Worm (Caenorhabditis elegans) whole organism, L2 larva: ENCODE measurements around the gene C09G12.5.
"Not testable (repeated sequence)": the region's sequence is repeated elsewhere in the genome, so short reads cannot be mapped to it uniquely, and the experiment has no call there.

Experiments used
- C34F6.9 ChIP-seq: fragments of 150-350 bp; optimal IDR thresholded peaks from 2 replicates; lab custom pipeline; 2014; ENCODE audit warnings: missing biosample characterization, missing genetic modification characterization
- F13H6.1 ChIP-seq: sonication (generic microtip); optimal IDR thresholded peaks from 2 replicates; lab custom pipeline; 2016; ENCODE audit warnings: missing genetic modification characterization, missing compliant biosample characterization
- ZK546.5 ChIP-seq: sonication (generic microtip); optimal IDR thresholded peaks from 2 replicates; lab custom pipeline; 2017; ENCODE audit warnings: missing biosample characterization, missing genetic modification characterization
- alr-1 ChIP-seq: fragments of 150-350 bp; optimal IDR thresholded peaks from 2 replicates; lab custom pipeline; 2014; ENCODE audit warnings: missing biosample characterization, missing genetic modification characterization
- aly-2 ChIP-seq: fragments of 150-350 bp; optimal IDR thresholded peaks from 2 replicates; lab custom pipeline; 2014; ENCODE audit warnings: missing biosample characterization, missing genetic modification characterization
- blmp-1 ChIP-seq: sonication (generic microtip); optimal IDR thresholded peaks from 2 replicates; lab custom pipeline; 2017; ENCODE audit warnings: missing genetic modification characterization, mild to moderate bottlenecking, missing compliant biosample characterization, antibody characterized with exemption, moderate library complexity; ENCODE audit not compliant: insufficient read depth
- ceh-16 ChIP-seq: fragments of 150-350 bp; optimal IDR thresholded peaks from 2 replicates; lab custom pipeline; 2014; ENCODE audit warnings: missing biosample characterization, missing genetic modification characterization
- crh-2 ChIP-seq: sonication (generic microtip); optimal IDR thresholded peaks from 2 replicates; lab custom pipeline; 2017; ENCODE audit warnings: missing biosample characterization, missing genetic modification characterization
- egl-27 ChIP-seq: sonication (generic microtip); optimal IDR thresholded peaks from 3 replicates; lab custom pipeline; 2017; ENCODE audit warnings: missing biosample characterization, missing genetic modification reagents, missing genetic modification characterization
- elt-1 ChIP-seq: fragments of 150-350 bp; optimal IDR thresholded peaks from 2 replicates; lab custom pipeline; 2014; ENCODE audit warnings: missing biosample characterization, missing genetic modification characterization
- elt-3 ChIP-seq: sonication (generic microtip); optimal IDR thresholded peaks from 2 replicates; lab custom pipeline; 2017; ENCODE audit warnings: missing biosample characterization, missing genetic modification characterization
- gmeb-1 ChIP-seq: fragments of 150-350 bp; optimal IDR thresholded peaks from 2 replicates; lab custom pipeline; 2014; ENCODE audit warnings: missing biosample characterization, missing genetic modification characterization
- lin-11 ChIP-seq: fragments of 150-350 bp; sonication (generic microtip); optimal IDR thresholded peaks from 2 replicates; lab custom pipeline; 2014; ENCODE audit warnings: missing biosample characterization, missing genetic modification characterization, inconsistent platforms, mixed read lengths
- lin-13 ChIP-seq: fragments of 150-350 bp; optimal IDR thresholded peaks from 2 replicates; lab custom pipeline; 2014; ENCODE audit warnings: missing biosample characterization, missing genetic modification reagents, missing genetic modification characterization
- mab-5 ChIP-seq: fragments of 150-350 bp; optimal IDR thresholded peaks from 2 replicates; lab custom pipeline; 2014; ENCODE audit warnings: missing biosample characterization, missing genetic modification characterization
- mdl-1 ChIP-seq, 2 experiments: fragments of 150-350 bp in 1 of 2; sonication (generic microtip) in 1 of 2; optimal IDR thresholded peaks; 2 replicates each; lab custom pipeline; 2017; ENCODE audit warnings: missing biosample characterization in 2 of 2, missing genetic modification characterization in 2 of 2
- nhr-10 ChIP-seq: sonication (generic microtip); optimal IDR thresholded peaks from 2 replicates; lab custom pipeline; 2017; ENCODE audit warnings: missing biosample characterization, missing genetic modification characterization
- nhr-11 ChIP-seq: fragments of 150-350 bp; optimal IDR thresholded peaks from 2 replicates; lab custom pipeline; 2014; ENCODE audit warnings: missing biosample characterization, missing genetic modification characterization
- nhr-12 ChIP-seq: fragments of 150-350 bp; optimal IDR thresholded peaks from 2 replicates; lab custom pipeline; 2014; ENCODE audit warnings: missing biosample characterization, missing genetic modification characterization
- nhr-129 ChIP-seq: fragments of 150-350 bp; optimal IDR thresholded peaks from 2 replicates; lab custom pipeline; 2014; ENCODE audit warnings: missing biosample characterization, missing genetic modification characterization
- nhr-23 ChIP-seq: fragments of 150-350 bp; optimal IDR thresholded peaks from 2 replicates; lab custom pipeline; 2014; ENCODE audit warnings: missing biosample characterization, missing genetic modification reagents, missing genetic modification characterization
- nhr-237 ChIP-seq: fragments of 150-350 bp; optimal IDR thresholded peaks from 2 replicates; lab custom pipeline; 2014; ENCODE audit warnings: missing biosample characterization, missing genetic modification characterization
- nhr-25 ChIP-seq: fragments of 150-350 bp; sonication (generic microtip); optimal IDR thresholded peaks from 3 replicates; lab custom pipeline; 2014; ENCODE audit warnings: missing biosample characterization, missing genetic modification characterization
- nhr-6 ChIP-seq: fragments of 150-350 bp; optimal IDR thresholded peaks from 2 replicates; lab custom pipeline; 2014; ENCODE audit warnings: missing biosample characterization, missing genetic modification characterization
- peb-1 ChIP-seq: fragments of 150-350 bp; optimal IDR thresholded peaks from 2 replicates; lab custom pipeline; 2014; ENCODE audit warnings: missing biosample characterization, missing genetic modification characterization
- sem-4 ChIP-seq: fragments of 150-350 bp; optimal IDR thresholded peaks from 2 replicates; lab custom pipeline; 2014; ENCODE audit warnings: missing biosample characterization, missing genetic modification reagents, missing genetic modification characterization
- skn-1 ChIP-seq: sonication (generic microtip); optimal IDR thresholded peaks from 2 replicates; lab custom pipeline; 2017; ENCODE audit warnings: missing biosample characterization, missing genetic modification characterization
- sma-3 ChIP-seq: sonication (generic microtip); optimal IDR thresholded peaks from 2 replicates; lab custom pipeline; 2016; ENCODE audit warnings: missing genetic modification reagents, missing genetic modification characterization, missing compliant biosample characterization
- sma-9 ChIP-seq, 2 experiments: fragments of 150-350 bp in 1 of 2; sonication (generic microtip) in 1 of 2; optimal IDR thresholded peaks; 2 replicates each; lab custom pipeline; 2014 to 2016; ENCODE audit warnings: missing genetic modification characterization in 2 of 2, mild to moderate bottlenecking in 1 of 2, missing biosample characterization in 1 of 2, missing compliant biosample characterization in 1 of 2, missing genetic modification reagents in 1 of 2, moderate library complexity in 1 of 2
- snpc-4 ChIP-seq: fragments of 150-350 bp; optimal IDR thresholded peaks from 2 replicates; lab custom pipeline; 2014; ENCODE audit warnings: missing biosample characterization, missing genetic modification characterization
- unc-62 ChIP-seq: fragments of 150-350 bp; optimal IDR thresholded peaks from 2 replicates; lab custom pipeline; 2014; ENCODE audit warnings: missing biosample characterization, missing genetic modification reagents, missing genetic modification characterization

C09G12.5 gene

DNA sequence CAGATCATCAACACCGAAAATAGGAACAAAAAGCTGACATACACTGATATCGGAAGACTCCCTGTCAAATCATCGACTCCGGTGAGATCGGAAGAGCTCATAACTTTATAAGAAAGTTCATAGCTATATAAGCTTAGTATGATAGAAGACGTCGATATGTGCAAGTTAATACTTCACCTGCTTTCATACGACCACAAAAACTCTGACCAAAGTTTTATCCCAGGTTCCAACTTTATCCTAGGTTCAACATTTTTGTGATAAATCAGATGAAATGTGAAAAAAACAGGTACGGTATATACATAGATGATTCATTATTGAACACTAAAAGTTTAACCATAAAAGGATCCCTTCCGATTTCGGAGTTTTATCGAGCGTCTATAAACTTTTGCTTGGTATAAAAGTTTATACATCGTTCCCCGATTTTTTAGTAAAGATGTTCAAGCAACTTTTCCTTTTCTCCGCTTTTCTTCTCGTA lies at the start of gene C09G12.5, which contains the start of gene srz-70:
Gene C09G12.5, plus strand, starts transcription at position 425 of the 475 bp plus-strand sequence.
Gene srz-70, minus strand, starts transcription at position 101 of the 475 bp plus-strand sequence.
- TF ChIP-seq nhr-12 (tag; lab: Kevin White, UChicago) (no peak), nhr-10 (tag; lab: Kevin White, UChicago) (no peak), blmp-1 (tag; lab: Kevin White, UChicago) (no peak), skn-1 (tag; lab: Kevin White, UChicago) (no peak), nhr-237 (tag; lab: Kevin White, UChicago) (no peak), sma-9 (GFP tag; optimal IDR thresholded peaks at IDR 0.05; lab: Kevin White, UChicago) (no peak), sma-9 (tag; optimal IDR thresholded peaks at IDR 0.05; lab: Kevin White, UChicago) (no peak), sma-3 (no peak), peb-1 (tag; lab: Kevin White, UChicago) (no peak), elt-3 (tag; lab: Kevin White, UChicago) (no peak), lin-11 (tag; lab: Kevin White, UChicago) (no peak), sem-4 (tag; lab: Kevin White, UChicago) (no peak), unc-62 (GFP tag; lab: Kevin White, UChicago) (no peak), mab-5 (tag; lab: Kevin White, UChicago) (no peak)

DNA sequence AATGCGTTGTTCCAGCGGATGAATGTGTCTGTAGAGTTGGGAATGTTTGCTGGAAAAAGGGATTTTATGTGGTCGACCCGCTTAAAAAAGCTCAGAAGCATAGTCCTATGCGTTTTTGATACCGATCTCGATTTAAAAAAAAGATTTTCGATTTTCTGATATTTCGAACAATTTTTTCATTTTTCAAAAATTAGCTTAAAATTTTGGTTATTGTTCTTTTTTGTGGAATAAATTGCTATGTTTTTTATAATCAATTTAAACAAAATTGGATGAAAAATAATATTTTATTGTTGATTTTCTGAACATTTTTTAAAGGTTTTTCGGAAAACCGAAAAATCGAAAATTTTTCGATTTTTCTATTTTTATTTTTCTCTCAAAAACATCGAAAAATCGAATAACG lies 45.7 kb upstream of the C09G12.5 start, which contains the start of gene C04C3.7:
Gene C04C3.7, minus strand, starts transcription at position 101 of the 400 bp plus-strand sequence.
- not testable (repeated sequence) for TF ChIP-seq nhr-129; mab-5 (tag; lab: Kevin White, UChicago); nhr-10 (tag; lab: Kevin White, UChicago)

DNA sequence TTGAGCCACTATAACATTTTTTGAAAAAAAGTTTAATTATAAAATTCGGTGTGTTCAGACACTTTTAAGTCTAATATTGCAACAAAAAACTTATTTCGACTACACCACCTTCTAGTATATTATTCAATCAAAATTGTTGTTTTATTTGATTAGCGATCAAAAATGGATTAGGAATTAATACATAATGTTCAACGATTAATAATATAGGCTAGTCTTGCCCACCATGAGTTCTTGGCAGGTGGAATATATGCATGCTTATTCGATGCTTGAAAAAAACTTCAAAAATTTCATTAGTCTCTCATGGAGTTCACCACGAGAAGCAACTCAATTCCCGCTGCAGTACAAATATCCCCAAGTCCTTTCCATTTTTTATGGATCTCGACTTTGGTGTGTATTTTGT lies 43.1 kb upstream of the C09G12.5 start, which contains the start of gene srz-32:
Gene srz-32, plus strand, starts transcription at position 301 of the 400 bp plus-strand sequence.
- TF ChIP-seq F13H6.1 (tag; lab: Kevin White, UChicago) (no peak), C34F6.9 (no peak), nhr-6 (tag; lab: Kevin White, UChicago) (no peak), nhr-25 (tag; lab: Kevin White, UChicago) (no peak), crh-2 (tag; lab: Kevin White, UChicago) (no peak), mdl-1 (tag; optimal IDR thresholded peaks at IDR 0.05; lab: Kevin White, UChicago) (no peak), nhr-237 (tag; lab: Kevin White, UChicago) (no peak), sma-3 (no peak), sem-4 (tag; lab: Kevin White, UChicago) (no peak), nhr-129 (no peak), blmp-1 (tag; lab: Kevin White, UChicago) (no peak), nhr-11 (tag; lab: Kevin White, UChicago) (no peak), skn-1 (tag; lab: Kevin White, UChicago) (no peak), alr-1 (tag; lab: Kevin White, UChicago) (no peak), nhr-12 (tag; lab: Kevin White, UChicago) (no peak), ZK546.5 (tag; lab: Kevin White, UChicago) (no peak), gmeb-1 (tag; lab: Kevin White, UChicago) (no peak), mab-5 (tag; lab: Kevin White, UChicago) (no peak)
- TF ChIP-seq, all 48 proteins: peak for 0

DNA sequence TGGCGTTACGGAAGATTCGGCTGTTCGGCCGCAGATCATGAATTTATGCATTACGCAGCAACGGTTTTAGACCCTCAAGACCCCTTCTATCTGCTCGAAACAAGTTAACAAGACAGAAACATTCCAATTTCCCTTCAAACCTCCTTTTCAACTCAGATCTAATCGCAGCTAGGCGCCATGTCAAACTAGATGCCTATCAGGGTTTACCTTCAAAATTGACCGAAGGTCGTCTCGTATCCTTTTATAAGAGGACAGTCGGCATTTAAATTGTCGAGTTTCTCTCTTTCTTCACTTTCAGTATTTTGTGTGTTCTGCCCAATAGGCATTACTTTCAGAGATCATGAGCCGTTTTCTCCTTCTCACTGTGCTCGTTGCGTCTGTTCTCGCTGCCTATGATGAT lies 41.1 kb upstream of the C09G12.5 start, which contains the start of gene grd-13:
Gene grd-13, plus strand, starts transcription at position 291 of the 400 bp plus-strand sequence.
- peak; percentile 85 for TF ChIP-seq ceh-16
- no peak for TF ChIP-seq ZK546.5 (tag; lab: Kevin White, UChicago)
- TF ChIP-seq sma-9 (GFP tag; optimal IDR thresholded peaks at IDR 0.05; lab: Kevin White, UChicago): peak; percentile 36
- no peak for TF ChIP-seq sma-9 (tag; optimal IDR thresholded peaks at IDR 0.05; lab: Kevin White, UChicago)
- TF ChIP-seq nhr-23 (tag; lab: Kevin White, UChicago): peak; percentile 60
- peak; percentile 32 for TF ChIP-seq nhr-25 (tag; lab: Kevin White, UChicago)
- peak; percentile 70 for TF ChIP-seq elt-1 (tag; lab: Kevin White, UChicago)

DNA sequence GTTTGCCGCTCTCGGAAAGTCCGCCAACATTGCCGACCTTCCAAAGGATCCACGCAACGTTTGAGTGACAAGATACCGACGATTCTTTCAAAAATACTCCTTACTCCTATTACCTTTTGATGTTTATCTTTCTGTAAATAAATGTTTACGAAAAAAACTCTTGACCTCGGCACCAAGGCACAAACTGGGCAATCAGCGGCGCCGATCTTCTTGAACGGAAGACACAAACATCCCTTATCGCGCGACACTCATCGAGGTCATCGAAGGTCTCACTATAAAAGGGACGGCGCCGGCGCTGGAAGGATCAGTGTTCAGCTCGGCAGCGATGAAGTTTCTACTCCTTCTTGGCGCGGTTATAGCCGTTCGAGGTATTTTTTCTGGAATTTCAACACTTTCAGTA lies 39.8 kb upstream of the C09G12.5 start, which contains the start of gene grd-3:
Gene grd-3, plus strand, starts transcription at position 302 of the 400 bp plus-strand sequence.
- TF ChIP-seq nhr-12 (tag; lab: Kevin White, UChicago) (no peak), nhr-10 (tag; lab: Kevin White, UChicago) (no peak), ceh-16 (peak; percentile 72), mdl-1 (tag; optimal IDR thresholded peaks at IDR 0.05; lab: Kevin White, UChicago) (no peak), blmp-1 (tag; lab: Kevin White, UChicago) (no peak), alr-1 (tag; lab: Kevin White, UChicago) (no peak), lin-13 (GFP tag; lab: Kevin White, UChicago) (no peak), egl-27 (tag; lab: Kevin White, UChicago) (no peak), skn-1 (tag; lab: Kevin White, UChicago) (no peak), nhr-25 (tag; lab: Kevin White, UChicago) (peak; percentile 62), elt-1 (tag; lab: Kevin White, UChicago) (peak; percentile 81), snpc-4 (tag; lab: Kevin White, UChicago) (no peak), elt-3 (tag; lab: Kevin White, UChicago) (no peak), aly-2 (tag; lab: Kevin White, UChicago) (no peak), C34F6.9 (no peak), sma-9 (GFP tag; optimal IDR thresholded peaks at IDR 0.05; lab: Kevin White, UChicago) (peak; percentile 43), sma-9 (tag; optimal IDR thresholded peaks at IDR 0.05; lab: Kevin White, UChicago) (no peak)
- TF ChIP-seq, all 48 proteins: peak for 4
